Worm (Caenorhabditis elegans) whole organism, late embryonic: ENCODE results near the gene idpc-4.

Experiments used
- ceh-18 ChIP-seq: sonication (generic microtip); optimal IDR thresholded peaks from 2 replicates; lab custom pipeline; 2016; ENCODE audit warnings: missing genetic modification characterization, missing compliant biosample characterization
- pha-4 ChIP-seq: fragments of 150-350 bp; optimal IDR thresholded peaks from 2 replicates; lab custom pipeline; 2018; ENCODE audit warnings: missing biosample characterization, missing genetic modification reagents, missing genetic modification characterization
- pqm-1 ChIP-seq: sonication (generic microtip); optimal IDR thresholded peaks from 2 replicates; lab custom pipeline; 2016; ENCODE audit warnings: missing genetic modification characterization, missing compliant biosample characterization
- unc-55 ChIP-seq: sonication (generic microtip); optimal IDR thresholded peaks from 2 replicates; lab custom pipeline; 2017; ENCODE audit warnings: missing biosample characterization, missing genetic modification reagents, missing genetic modification characterization

DNA sequence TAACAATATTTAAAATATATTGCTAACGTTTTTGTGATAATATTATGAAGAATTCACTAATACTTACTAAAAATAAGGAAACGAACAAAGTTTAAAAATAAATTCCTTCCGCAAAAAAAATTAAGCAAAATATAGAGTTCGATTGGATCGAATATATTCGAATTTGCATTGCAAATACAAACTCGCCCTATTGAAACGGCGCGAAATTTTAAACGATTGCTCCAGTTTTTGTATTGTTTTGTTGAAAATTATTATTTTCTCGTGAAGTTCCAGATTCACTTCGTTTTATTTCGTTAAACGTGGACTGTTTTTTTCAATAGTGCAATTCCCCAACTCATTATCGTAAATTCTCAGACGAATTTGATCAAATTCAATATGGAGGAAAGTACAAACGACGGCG lies 20.3 kb downstream of the idpc-4 start, which contains the start of the genes atl-1 and hcp-2:
- TF ChIP-seq pqm-1: no peak
- no peak for TF ChIP-seq unc-55 (GFP tag; lab: Kevin White, UChicago)
- TF ChIP-seq pha-4 (tag; lab: Kevin White, UChicago): no peak
- no peak for TF ChIP-seq ceh-18 (tag; lab: Kevin White, UChicago)
